Worm (Caenorhabditis elegans) whole organism, L4/young adult: ENCODE data around the gene ZC477.3.

ENCODE experiments used
- W03F9.2 ChIP-seq: fragments of 150-350 bp; optimal IDR thresholded peaks from 2 replicates; lab custom pipeline; 2014; ENCODE audit warnings: missing biosample characterization, missing genetic modification characterization
- dao-5 ChIP-seq: sonication (generic microtip); optimal IDR thresholded peaks from 2 replicates; lab custom pipeline; 2016; ENCODE audit warnings: missing genotype, missing genetic modification characterization, moderate library complexity, missing compliant biosample characterization
- him-1 ChIP-seq: sonication (generic microtip); optimal IDR thresholded peaks from 2 replicates; lab custom pipeline; 2016; ENCODE audit warnings: missing genotype, missing genetic modification reagents, missing genetic modification characterization, missing compliant biosample characterization

ce11 chrIV:7098509-7099065 lies 4.7 kb upstream of the ZC477.3 start, which contains the start of gene ZC477.4:
- TF ChIP-seq dao-5 (tag; lab: Kevin White, UChicago) (no peak), him-1 (tag; lab: Kevin White, UChicago) (no peak), W03F9.2 (no peak)
